Fruit fly (Drosophila melanogaster): ENCODE results near the gene CG16989.
A peak's percentile ranks its signal among the peaks of the same experiment; 100 is the strongest.

The CG16989 gene

dm6 chrX:784456-784855 lies 8.5 kb upstream of the CG16989 start, which contains the start of gene tw (continued):
- peak; percentile 29; the same call in 1 of the 3 replicates for TF ChIP-seq HLH4C (GFP tag; IDR thresholded peaks at IDR 0.05; ENCODE audit: partially characterized antibody)
- TF ChIP-seq seq (GFP tag; IDR thresholded peaks at IDR 0.05) = no peak
- TF ChIP-seq slp2 (GFP tag; optimal IDR thresholded peaks at IDR 0.05) = no peak
- TF ChIP-seq CG15073 (GFP tag; optimal IDR thresholded peaks at IDR 0.05) = no peak
- peak; percentile 58; the same call in 1 of the 2 replicates for TF ChIP-seq Bgb (GFP tag; IDR thresholded peaks at IDR 0.05; ENCODE audit: partially characterized antibody)
- TF ChIP-seq CG14050 (GFP tag; IDR thresholded peaks at IDR 0.05) = no peak
- no peak for TF ChIP-seq cato (GFP tag; optimal IDR thresholded peaks at IDR 0.05; ENCODE audit: borderline replicate concordance)
- TF ChIP-seq gcm (GFP tag; optimal IDR thresholded peaks at IDR 0.05) = no peak
- no peak for TF ChIP-seq br (optimal IDR thresholded peaks at IDR 0.05)
- no peak for TF ChIP-seq C15 (GFP tag; IDR thresholded peaks at IDR 0.05)
- no peak for TF ChIP-seq zf30C (GFP tag; optimal IDR thresholded peaks at IDR 0.05)
- TF ChIP-seq CG1603 (tag; optimal IDR thresholded peaks at IDR 0.05) = peak; percentile 42
- TF ChIP-seq CG16779 (GFP tag; IDR thresholded peaks at IDR 0.05) = no peak
- 0 out of 3 replicates have a peak, but pooled peaks have one; percentile 49 for TF ChIP-seq mld (GFP tag; IDR thresholded peaks at IDR 0.05; ENCODE audit: partially characterized antibody)
- no peak for TF ChIP-seq tin (GFP tag; optimal IDR thresholded peaks at IDR 0.05)
- no peak for TF ChIP-seq CG8765 (GFP tag; IDR thresholded peaks at IDR 0.05)
- no peak for TF ChIP-seq ase (GFP tag; IDR thresholded peaks at IDR 0.05)
- TF ChIP-seq CG15269 (tag; optimal IDR thresholded peaks at IDR 0.05) = no peak
- TF ChIP-seq Rfx (GFP tag; IDR thresholded peaks at IDR 0.05) = no peak
- TF ChIP-seq CG10565 (GFP tag; optimal IDR thresholded peaks at IDR 0.05) = no peak
- peak; percentile 52 for TF ChIP-seq unc-4 (GFP tag; IDR thresholded peaks at IDR 0.05; ENCODE audit: partially characterized antibody)
- TF ChIP-seq CG7839 (tag; optimal IDR thresholded peaks at IDR 0.05) = no peak
- no peak for TF ChIP-seq CG4854 (GFP tag; optimal IDR thresholded peaks at IDR 0.05)
- TF ChIP-seq CG8290 (GFP tag; optimal IDR thresholded peaks at IDR 0.05) = no peak
- TF ChIP-seq CG8290 (tag; optimal IDR thresholded peaks at IDR 0.05) = no peak
- TF ChIP-seq stwl (tag; optimal IDR thresholded peaks at IDR 0.05) = peak; percentile 24
- TF ChIP-seq Atf-2 (GFP tag; optimal IDR thresholded peaks at IDR 0.05) = no peak
- no peak for TF ChIP-seq CG17612 (GFP tag; IDR thresholded peaks at IDR 0.05)
- no peak for TF ChIP-seq ewg (GFP tag; optimal IDR thresholded peaks at IDR 0.05)
- TF ChIP-seq CG10543 (GFP tag; optimal IDR thresholded peaks at IDR 0.05) = no peak
- no peak for TF ChIP-seq gsb-n (tag; optimal IDR thresholded peaks at IDR 0.05)
- no peak for TF ChIP-seq Ptx1 (GFP tag; IDR thresholded peaks at IDR 0.05)
- no peak for TF ChIP-seq ash1 (GFP tag; optimal IDR thresholded peaks at IDR 0.05)
- TF ChIP-seq CG8944 (GFP tag; optimal IDR thresholded peaks at IDR 0.05) = no peak
- TF ChIP-seq CG13775 (GFP tag; optimal IDR thresholded peaks at IDR 0.05) = no peak
- TF ChIP-seq fd3F (GFP tag; optimal IDR thresholded peaks at IDR 0.05) = no peak
- TF ChIP-seq ems (GFP tag; optimal IDR thresholded peaks at IDR 0.05) = no peak
- TF ChIP-seq dm (GFP tag; optimal IDR thresholded peaks at IDR 0.05) = no peak
- TF ChIP-seq NC2α (GFP tag; optimal IDR thresholded peaks at IDR 0.05) = no peak
- no peak for TF ChIP-seq tgo (GFP tag; IDR thresholded peaks at IDR 0.05)
- TF ChIP-seq CG1832 (GFP tag; optimal IDR thresholded peaks at IDR 0.05) = no peak
- 0 out of 2 replicates have a peak, but pooled peaks have one; percentile 14 for TF ChIP-seq sob (GFP tag; IDR thresholded peaks at IDR 0.05)
- no peak for TF ChIP-seq aop (GFP tag; IDR thresholded peaks at IDR 0.05)
- TF ChIP-seq Dip3 (GFP tag; optimal IDR thresholded peaks at IDR 0.05) = no peak
- TF ChIP-seq CG34224 (GFP tag; IDR thresholded peaks at IDR 0.05; ENCODE audit: partially characterized antibody) = peak; percentile 27; the same call in 1 of the 3 replicates
- TF ChIP-seq CG18599 (GFP tag; optimal IDR thresholded peaks at IDR 0.05) = no peak
- no peak for TF ChIP-seq CG14441 (GFP tag; IDR thresholded peaks at IDR 0.05)
- TF ChIP-seq Mes4 (GFP tag; optimal IDR thresholded peaks at IDR 0.05) = no peak
- no peak for TF ChIP-seq CG3995 (GFP tag; optimal IDR thresholded peaks at IDR 0.05)
- TF ChIP-seq corto (GFP tag; optimal IDR thresholded peaks at IDR 0.05) = no peak
- no peak for TF ChIP-seq fu2 (GFP tag; optimal IDR thresholded peaks at IDR 0.05)
- no peak for TF ChIP-seq nom (GFP tag; optimal IDR thresholded peaks at IDR 0.05)
